Worm (Caenorhabditis elegans): ENCODE data around the gene comt-2.
"Not testable (repeated sequence)": the region's sequence is repeated elsewhere in the genome, so short reads cannot be mapped to it uniquely, and the experiment has no call there.

The comt-2 gene

ce11 chrV:16494359-16494758 is at the start of gene comt-2:
Gene comt-2, minus strand, starts transcription at chrV:16494489.
- TF ChIP-seq unc-62 (GFP tag; optimal IDR thresholded peaks at IDR 0.05) = no peak

- no peak for TF ChIP-seq unc-62 (GFP tag; optimal IDR thresholded peaks at IDR 0.05)
Observed at ce11 chrV:16540657-16541056, 46.4 kb upstream of the comt-2 start.

DNA sequence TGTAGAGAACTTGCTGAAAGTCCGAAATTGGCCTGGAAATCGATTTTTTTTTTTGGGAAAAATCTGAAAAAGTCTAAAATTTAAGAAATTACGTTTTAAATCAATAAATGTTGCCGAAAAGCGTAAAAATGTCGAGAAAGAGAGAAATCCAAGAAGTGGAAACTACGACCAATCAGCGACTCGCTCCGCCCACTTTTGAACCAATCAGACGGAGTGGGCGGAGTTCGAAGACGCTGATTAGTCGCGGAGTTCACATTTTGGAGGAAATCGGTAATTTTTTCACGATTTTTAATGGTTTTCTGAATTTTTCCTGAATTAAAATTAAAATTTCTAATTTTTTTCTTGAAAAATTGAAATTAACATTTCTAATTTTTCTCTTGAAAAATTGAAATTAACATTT is 45.4 kb upstream of the comt-2 start:
- TF ChIP-seq unc-62 (GFP tag; optimal IDR thresholded peaks at IDR 0.05) = no peak

DNA sequence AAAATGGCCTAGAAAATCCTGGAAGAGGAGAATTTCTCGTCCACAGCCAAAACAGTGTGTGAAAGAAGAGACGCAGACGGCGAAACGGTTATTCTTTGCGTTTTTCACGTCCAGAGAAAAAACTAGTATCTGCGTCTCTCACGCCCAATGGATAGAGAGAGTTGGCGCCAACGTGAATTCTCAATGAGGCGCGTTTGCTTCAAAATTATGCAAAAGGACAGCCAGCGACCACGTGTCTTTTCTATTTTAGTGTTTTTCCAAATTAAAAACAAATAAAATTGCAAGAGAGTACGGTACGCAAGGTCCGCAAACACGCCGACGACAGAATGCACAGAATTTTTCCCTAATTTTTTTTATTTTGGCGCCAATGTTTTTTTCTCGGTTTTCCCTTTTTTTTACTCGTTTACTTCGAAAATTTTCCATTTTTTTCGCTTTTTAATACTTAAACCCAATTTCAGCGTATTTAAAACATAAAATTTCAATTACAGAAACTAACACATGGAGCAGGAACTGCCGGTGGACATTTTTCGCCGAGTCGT is 43.7 kb upstream of the comt-2 start, which contains the start of gene Y32B12B.2:
Gene Y32B12B.2, plus strand, starts transcription at position 489 of the 539 bp plus-strand sequence.
- no peak for TF ChIP-seq unc-62 (GFP tag; optimal IDR thresholded peaks at IDR 0.05)

ce11 chrV:16536701-16537100 is 42.4 kb upstream of the comt-2 start, which contains the start of gene Y32B12B.1:
Gene Y32B12B.1, plus strand, starts transcription at chrV:16537001.
- TF ChIP-seq unc-62 (GFP tag; optimal IDR thresholded peaks at IDR 0.05) = no peak

DNA sequence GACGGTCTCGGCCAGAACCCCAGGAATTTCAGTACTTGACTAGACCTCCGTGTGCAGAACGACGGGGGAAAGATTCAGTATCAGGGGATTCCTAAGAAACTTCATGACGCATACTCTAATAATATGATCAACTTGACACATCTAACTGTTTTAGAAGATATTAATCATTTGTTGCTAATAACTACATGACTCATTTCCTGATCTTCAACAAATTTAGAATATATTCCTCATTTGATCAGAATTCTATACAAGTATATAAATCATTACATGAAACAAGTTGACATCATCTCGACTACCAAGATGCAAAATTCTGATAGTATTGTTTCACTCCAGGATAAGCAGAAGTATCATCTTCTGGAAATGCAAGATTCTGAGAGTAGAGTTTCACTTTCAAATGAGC is 40.9 kb upstream of the comt-2 start, which contains the start of gene Y32B12B.8:
Gene Y32B12B.8, plus strand, starts transcription at position 301 of the 400 bp plus-strand sequence.
- no peak for TF ChIP-seq unc-62 (GFP tag; optimal IDR thresholded peaks at IDR 0.05)

ce11 chrV:16534000-16534399 is 39.7 kb upstream of the comt-2 start, which contains the start of gene cpr-2:
Gene cpr-2, minus strand, starts transcription at chrV:16534100.
- no peak for TF ChIP-seq unc-62 (GFP tag; optimal IDR thresholded peaks at IDR 0.05)

ce11 chrV:16527796-16528195 is 33.5 kb upstream of the comt-2 start, which contains the start of gene F36D3.16:
Gene F36D3.16, plus strand, starts transcription at chrV:16528096.
- TF ChIP-seq unc-62 (GFP tag; optimal IDR thresholded peaks at IDR 0.05) = no peak

- no peak for TF ChIP-seq unc-62 (GFP tag; optimal IDR thresholded peaks at IDR 0.05)
Observed at ce11 chrV:16526858-16527257, 32.6 kb upstream of the comt-2 start, which contains the start of gene F36D3.8. Gene F36D3.8, plus strand, starts transcription at chrV:16527158.

DNA sequence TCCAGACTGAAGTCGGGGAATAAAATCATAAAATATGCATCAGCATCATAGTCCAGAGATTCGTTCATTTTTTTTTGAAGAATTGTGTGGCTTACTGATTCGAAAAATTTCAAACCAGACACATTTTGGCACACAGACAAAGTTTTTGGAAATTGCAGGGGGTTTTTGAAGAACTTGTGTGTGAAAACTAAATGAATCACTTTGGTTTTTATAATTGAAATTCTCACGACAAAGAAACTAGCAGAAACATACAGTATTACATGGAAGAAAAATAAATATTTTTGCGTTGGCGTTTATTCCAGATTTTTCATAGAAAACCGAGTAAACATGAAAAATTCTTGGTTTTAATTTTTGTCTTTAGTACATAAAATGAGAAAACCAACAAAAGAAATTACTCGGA is 28.0 kb upstream of the comt-2 start, which contains the start of gene srw-34:
Gene srw-34, minus strand, starts transcription at position 101 of the 400 bp plus-strand sequence.
- no peak for TF ChIP-seq unc-62 (GFP tag; optimal IDR thresholded peaks at IDR 0.05)

ce11 chrV:16517619-16518018 is 23.3 kb upstream of the comt-2 start, which contains the start of gene F36D3.4:
Gene F36D3.4, minus strand, starts transcription at chrV:16517719.
- no peak for TF ChIP-seq unc-62 (GFP tag; optimal IDR thresholded peaks at IDR 0.05)

ce11 chrV:16515140-16515539 is 20.9 kb upstream of the comt-2 start, which contains the start of gene F36D3.5:
Gene F36D3.5, minus strand, starts transcription at chrV:16515240.
- not testable (repeated sequence) for TF ChIP-seq unc-62 (GFP tag; optimal IDR thresholded peaks at IDR 0.05)

DNA sequence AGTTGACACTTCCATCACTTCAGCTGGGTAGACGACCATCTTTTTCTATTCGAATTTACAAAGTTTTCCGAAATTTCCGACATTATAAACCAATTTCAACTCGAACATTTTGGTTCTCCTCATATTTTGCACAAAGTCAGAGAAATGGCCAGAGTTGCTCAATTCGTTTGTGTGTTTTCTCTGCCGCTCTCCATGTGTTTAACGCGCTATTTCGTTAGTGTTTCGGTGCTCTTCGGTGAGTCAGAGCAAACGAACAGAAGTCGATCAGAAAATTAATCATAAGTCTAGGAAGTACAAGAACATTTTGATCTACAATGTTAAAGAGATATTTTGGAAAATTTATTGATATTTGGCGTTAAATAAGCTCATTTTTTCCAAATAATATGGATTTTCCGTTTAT is 14.4 kb upstream of the comt-2 start, which contains the start of gene srr-3:
Gene srr-3, minus strand, starts transcription at position 101 of the 400 bp plus-strand sequence.
- TF ChIP-seq unc-62 (GFP tag; optimal IDR thresholded peaks at IDR 0.05) = no peak

DNA sequence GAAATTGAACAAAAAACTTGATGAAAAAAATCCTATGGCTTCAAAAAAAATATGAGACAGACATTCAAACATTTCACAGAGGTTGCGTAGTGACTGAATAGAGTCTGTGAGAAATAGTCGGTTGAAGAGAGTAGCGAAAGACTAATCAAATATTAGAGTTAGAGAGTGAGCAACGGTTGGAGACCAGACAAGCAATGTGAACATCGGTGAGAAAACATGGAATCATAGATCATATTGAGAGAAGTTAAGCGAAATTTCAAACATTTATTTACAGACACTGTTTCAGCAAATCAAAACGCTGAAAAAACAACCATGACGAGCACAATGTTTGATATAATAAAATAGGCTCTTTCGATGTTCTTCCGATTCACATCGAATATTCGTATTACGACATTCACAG is 12.4 kb upstream of the comt-2 start:
- TF ChIP-seq unc-62 (GFP tag; optimal IDR thresholded peaks at IDR 0.05) = no peak

- no peak for TF ChIP-seq unc-62 (GFP tag; optimal IDR thresholded peaks at IDR 0.05)
Observed at ce11 chrV:16505828-16506227, 11.5 kb upstream of the comt-2 start, which contains the start of gene nhr-54. Gene nhr-54, minus strand, starts transcription at chrV:16505928.

DNA sequence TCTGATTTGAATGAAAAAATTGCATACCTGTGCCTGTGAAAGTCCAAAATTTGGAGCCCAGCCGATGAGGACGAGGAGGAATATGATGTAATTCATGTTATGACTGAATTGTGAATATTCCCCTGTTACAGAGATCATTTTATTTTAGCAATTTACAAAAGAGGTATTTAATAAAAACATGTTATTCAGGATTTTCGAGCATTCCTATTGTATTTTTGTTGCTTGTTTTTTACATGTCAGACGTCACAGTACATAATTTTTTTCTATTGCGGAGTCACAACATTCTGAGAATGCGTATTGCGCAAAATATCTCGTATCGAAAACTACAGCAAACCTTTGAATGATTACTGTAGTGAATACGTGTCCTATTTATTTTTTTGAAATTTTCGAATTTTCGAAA is 8.9 kb upstream of the comt-2 start, which contains the start of gene F36D3.14:
Gene F36D3.14, minus strand, starts transcription at position 101 of the 400 bp plus-strand sequence.
- no peak for TF ChIP-seq unc-62 (GFP tag; optimal IDR thresholded peaks at IDR 0.05)

DNA sequence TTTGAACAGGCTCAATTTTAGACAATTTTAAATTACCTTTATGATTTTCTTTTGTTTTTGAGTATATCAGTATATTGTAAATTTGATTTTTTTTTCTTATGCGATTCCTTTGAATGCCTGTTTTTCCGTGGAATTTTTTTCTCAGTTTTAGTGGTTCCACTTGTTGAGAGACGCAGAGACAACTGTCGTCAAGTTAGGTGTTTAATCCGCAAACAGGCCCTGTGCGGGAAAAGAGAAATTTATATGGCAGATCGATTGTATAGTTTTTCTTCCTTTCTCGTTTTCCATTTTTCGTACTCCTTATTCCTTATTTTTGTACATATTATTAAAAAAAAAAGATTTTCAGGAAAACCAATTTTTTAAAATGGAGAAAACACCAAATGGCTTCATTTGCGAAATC is 4.7 kb upstream of the comt-2 start, which contains the start of gene F36D3.1:
Gene F36D3.1, plus strand, starts transcription at position 347 of the 400 bp plus-strand sequence.
- no peak for TF ChIP-seq unc-62 (GFP tag; optimal IDR thresholded peaks at IDR 0.05)
